Worm (Caenorhabditis elegans) whole organism, L1 larva: ENCODE data around the gene T14B4.8.
A peak's percentile ranks its signal among the peaks of the same experiment; 100 is the strongest.

Experiments used
- C04F5.9 ChIP-seq: sonication (generic microtip); optimal IDR thresholded peaks from 2 replicates; lab custom pipeline; 2016; ENCODE audit warnings: missing genetic modification characterization, missing compliant biosample characterization
- C16A3.4 ChIP-seq: fragments of 150-350 bp; optimal IDR thresholded peaks from 2 replicates; lab custom pipeline; 2014; ENCODE audit warnings: missing biosample characterization, missing genetic modification characterization
- C34B4.2 ChIP-seq: sonication (generic microtip); optimal IDR thresholded peaks from 2 replicates; lab custom pipeline; 2017; ENCODE audit warnings: mild to moderate bottlenecking, missing genetic modification characterization, missing compliant biosample characterization
- aha-1 ChIP-seq: fragments of 150-350 bp; optimal IDR thresholded peaks from 2 replicates; lab custom pipeline; 2014; ENCODE audit warnings: missing biosample characterization, missing genetic modification characterization
- ama-1 ChIP-seq: fragments of 150-350 bp; optimal IDR thresholded peaks from 2 replicates; lab custom pipeline; 2014
- ceh-63 ChIP-seq: fragments of 200-800 bp; sonication (Bioruptor generic); optimal IDR thresholded peaks from 2 replicates; lab custom pipeline; 2018; ENCODE audit warnings: mild to moderate bottlenecking, missing genetic modification characterization, missing compliant biosample characterization
- ceh-8 ChIP-seq: fragments of 200-800 bp; sonication (Bioruptor generic); optimal IDR thresholded peaks from 2 replicates; lab custom pipeline; 2018; ENCODE audit warnings: mild to moderate bottlenecking, missing genetic modification characterization, moderate library complexity, missing compliant biosample characterization
- ceh-82 ChIP-seq, 3 experiments: fragments of 150-350 bp in 1 of 3; sonication (generic microtip) in 2 of 3; optimal IDR thresholded peaks; 2 replicates each; lab custom pipeline; 2014 to 2017; ENCODE audit warnings: missing biosample characterization in 3 of 3, missing genetic modification characterization in 3 of 3
- ceh-88 ChIP-seq: fragments of 200-800 bp; sonication (Bioruptor generic); IDR thresholded peaks from 2 replicates; pipeline ENCODE4 v1.3.6; 2022; ENCODE audit warnings: missing genetic modification characterization, missing compliant biosample characterization
- ceh-90 ChIP-seq: sonication (generic microtip); optimal IDR thresholded peaks from 2 replicates; lab custom pipeline; 2016; ENCODE audit warnings: missing genetic modification characterization, missing compliant biosample characterization
- ces-1 ChIP-seq: fragments of 150-350 bp; optimal IDR thresholded peaks from 2 replicates; lab custom pipeline; 2014; ENCODE audit warnings: missing biosample characterization, missing genetic modification reagents, missing genetic modification characterization
- dpl-1 ChIP-seq, 3 experiments: fragments of 150-350 bp in 2 of 3; sonication (generic microtip) in 1 of 3; optimal IDR thresholded peaks; 2 replicates each; lab custom pipeline; 2014 to 2017; ENCODE audit warnings: missing biosample characterization in 3 of 3, missing genetic modification characterization in 3 of 3, missing genetic modification reagents in 3 of 3
- dsc-1 ChIP-seq: sonication (generic microtip); optimal IDR thresholded peaks from 2 replicates; lab custom pipeline; 2016; ENCODE audit warnings: mild to moderate bottlenecking, missing genetic modification characterization, missing compliant biosample characterization
- efl-3 ChIP-seq: fragments of 200-800 bp; sonication (Bioruptor generic); optimal IDR thresholded peaks from 2 replicates; lab custom pipeline; 2018; ENCODE audit warnings: mild to moderate bottlenecking, missing genetic modification characterization, missing compliant biosample characterization
- egl-27 ChIP-seq, 2 experiments: fragments of 150-350 bp in 1 of 2; sonication (generic microtip); optimal IDR thresholded peaks; 3 replicates each; lab custom pipeline; 2017 to 2018; ENCODE audit warnings: missing biosample characterization in 2 of 2, missing genetic modification characterization in 2 of 2, missing genetic modification reagents in 2 of 2
- elt-2 ChIP-seq: sonication (generic microtip); optimal IDR thresholded peaks from 2 replicates; lab custom pipeline; 2016; ENCODE audit warnings: missing genetic modification characterization, mild to moderate bottlenecking, inconsistent platforms, missing compliant biosample characterization, missing genetic modification reagents
- elt-3 ChIP-seq, 6 experiments: fragments of 150-350 bp in 1 of 6; sonication (generic microtip); optimal IDR thresholded peaks; 2 replicates each; lab custom pipeline; 2017 to 2018; ENCODE audit warnings: missing biosample characterization in 6 of 6, missing genetic modification characterization in 6 of 6, inconsistent platforms in 1 of 6
- fkh-8 ChIP-seq: sonication (generic microtip); optimal IDR thresholded peaks from 2 replicates; lab custom pipeline; 2016; ENCODE audit warnings: mild to moderate bottlenecking, missing genetic modification characterization, missing compliant biosample characterization
- hlh-4 ChIP-seq: sonication (generic microtip); optimal IDR thresholded peaks from 2 replicates; lab custom pipeline; 2016; ENCODE audit warnings: mild to moderate bottlenecking, missing genetic modification characterization, missing compliant biosample characterization
- hpl-2 ChIP-seq: fragments of 150-350 bp; optimal IDR thresholded peaks from 2 replicates; lab custom pipeline; 2014; ENCODE audit warnings: missing biosample characterization, missing genetic modification reagents, missing genetic modification characterization
- irx-1 ChIP-seq: sonication (generic microtip); optimal IDR thresholded peaks from 2 replicates; lab custom pipeline; 2016; ENCODE audit warnings: missing genetic modification characterization, missing compliant biosample characterization
- jun-1 ChIP-seq: fragments of 150-350 bp; optimal IDR thresholded peaks from 2 replicates; lab custom pipeline; 2014; ENCODE audit warnings: missing biosample characterization, missing genetic modification reagents, missing genetic modification characterization
- lin-35 ChIP-seq, 2 experiments: fragments of 150-350 bp; optimal IDR thresholded peaks; 2 replicates each; lab custom pipeline; 2014; ENCODE audit warnings: missing biosample characterization in 2 of 2, missing genetic modification characterization in 2 of 2, missing genetic modification reagents in 2 of 2
- lin-39 ChIP-seq: fragments of 150-350 bp; optimal IDR thresholded peaks from 2 replicates; lab custom pipeline; 2014; ENCODE audit warnings: missing biosample characterization, missing genetic modification reagents, missing genetic modification characterization
- mab-9 ChIP-seq: fragments of 200-800 bp; sonication (Bioruptor generic); IDR thresholded peaks from 2 replicates; pipeline ENCODE4 v1.3.6; 2022; ENCODE audit warnings: missing genetic modification reagents, missing genetic modification characterization, missing compliant biosample characterization
- mdl-1 ChIP-seq, 2 experiments: fragments of 150-350 bp; optimal IDR thresholded peaks; 2 replicates each; lab custom pipeline; 2014 to 2017; ENCODE audit warnings: missing biosample characterization in 2 of 2, missing genetic modification characterization in 2 of 2, inconsistent platforms in 1 of 2
- mef-2 ChIP-seq: fragments of 150-350 bp; optimal IDR thresholded peaks from 2 replicates; lab custom pipeline; 2014; ENCODE audit warnings: missing biosample characterization, missing genetic modification characterization
- nhr-11 ChIP-seq: fragments of 150-350 bp; optimal IDR thresholded peaks from 2 replicates; lab custom pipeline; 2014; ENCODE audit warnings: missing biosample characterization, missing genetic modification characterization
- nhr-19 ChIP-seq: fragments of 200-800 bp; sonication (Bioruptor generic); conservative IDR thresholded peaks from 2 replicates; pipeline ENCODE4 v1.3.6; 2022; ENCODE audit warnings: missing genetic modification characterization, missing compliant biosample characterization
- nhr-28 ChIP-seq: fragments of 150-350 bp; optimal IDR thresholded peaks from 2 replicates; lab custom pipeline; 2014; ENCODE audit warnings: missing biosample characterization, missing genetic modification characterization
- nhr-71 ChIP-seq: sonication (generic microtip); optimal IDR thresholded peaks from 2 replicates; lab custom pipeline; 2016; ENCODE audit warnings: mild to moderate bottlenecking, missing genetic modification characterization, moderate library complexity, missing compliant biosample characterization
- nhr-85 ChIP-seq: sonication (generic microtip); peaks from one replicate; lab custom pipeline; 2016; ENCODE audit warnings: missing genetic modification characterization, inconsistent platforms, missing compliant biosample characterization
- pag-3 ChIP-seq: sonication (generic microtip); optimal IDR thresholded peaks from 2 replicates; lab custom pipeline; 2017; ENCODE audit warnings: missing genetic modification characterization, mild to moderate bottlenecking, missing compliant biosample characterization, antibody characterized with exemption, borderline replicate concordance; ENCODE audit not compliant: insufficient read depth
- pax-3 ChIP-seq: fragments of 200-800 bp; sonication (Bioruptor generic); optimal IDR thresholded peaks from 2 replicates; lab custom pipeline; 2018; ENCODE audit warnings: mild to moderate bottlenecking, missing genetic modification characterization, moderate library complexity, missing compliant biosample characterization
- rnt-1 ChIP-seq: sonication (generic microtip); optimal IDR thresholded peaks from 2 replicates; lab custom pipeline; 2016; ENCODE audit warnings: mild to moderate bottlenecking, missing genetic modification characterization, moderate library complexity, missing compliant biosample characterization
- snpc-4 ChIP-seq: fragments of 150-350 bp; optimal IDR thresholded peaks from 2 replicates; lab custom pipeline; 2014; ENCODE audit warnings: missing biosample characterization, missing genetic modification characterization
- swsn-7 ChIP-seq: sonication (generic microtip); optimal IDR thresholded peaks from 2 replicates; lab custom pipeline; 2016; ENCODE audit warnings: missing genetic modification characterization, missing compliant biosample characterization
- tbx-2 ChIP-seq: sonication (generic microtip); optimal IDR thresholded peaks from 2 replicates; lab custom pipeline; 2016; ENCODE audit warnings: missing genetic modification characterization, missing compliant biosample characterization
- tlp-1 ChIP-seq: fragments of 150-350 bp; optimal IDR thresholded peaks from 2 replicates; lab custom pipeline; 2014; ENCODE audit warnings: missing biosample characterization, missing genetic modification characterization
- unc-30 ChIP-seq: sonication (generic microtip); optimal IDR thresholded peaks from 2 replicates; lab custom pipeline; 2017; ENCODE audit warnings: missing biosample characterization, missing genetic modification characterization
- unc-62 ChIP-seq: fragments of 150-350 bp; optimal IDR thresholded peaks from 2 replicates; lab custom pipeline; 2014; ENCODE audit warnings: missing biosample characterization, missing genetic modification reagents, missing genetic modification characterization
- unc-98 ChIP-seq: fragments of 200-800 bp; sonication (Bioruptor generic); IDR thresholded peaks from 2 replicates; pipeline ENCODE4 v1.3.6; 2022; ENCODE audit warnings: missing genetic modification characterization, missing compliant biosample characterization
- ztf-11 ChIP-seq, 2 experiments: sonication (generic microtip); optimal IDR thresholded peaks; 2 replicates each; lab custom pipeline; 2016 to 2017; ENCODE audit warnings: missing genetic modification characterization in 2 of 2, missing biosample characterization in 1 of 2, missing compliant biosample characterization in 1 of 2

Gene T14B4.8

ce11 chrII:6705593-6706228 is 23.5 kb downstream of the T14B4.8 start, which contains the start of gene rpy-1 (continued):
- TF ChIP-seq hlh-4 (tag; lab: Kevin White, UChicago) (no peak), ces-1 (GFP tag; lab: Kevin White, UChicago) (no peak), ceh-8 (GFP tag; lab: Kevin White, UChicago) (no peak), unc-62 (GFP tag; lab: Kevin White, UChicago) (no peak), nhr-19 (0 out of 2 replicates have a peak, but pooled peaks have one; percentile 13), elt-3 (tag; optimal IDR thresholded peaks at IDR 0.05; lab: Kevin White, UChicago) (no peak), nhr-11 (tag; lab: Kevin White, UChicago) (no peak), ztf-11 (tag; optimal IDR thresholded peaks at IDR 0.05; lab: Kevin White, UChicago) (no peak), ceh-63 (no peak), nhr-85 (tag; lab: Kevin White, UChicago) (peak; percentile 7), unc-98 (no peak), aha-1 (tag; lab: Kevin White, UChicago) (no peak), pag-3 (tag; lab: Kevin White, UChicago) (no peak), snpc-4 (no peak), ceh-90 (no peak), rnt-1 (tag; lab: Kevin White, UChicago) (peak; percentile 60), hpl-2 (GFP tag; lab: Kevin White, UChicago) (no peak), dsc-1 (tag; lab: Kevin White, UChicago) (peak; percentile 58), lin-35 (GFP tag; optimal IDR thresholded peaks at IDR 0.05; lab: Kevin White, UChicago) (no peak), fkh-8 (no peak), C34B4.2 (tag; lab: Kevin White, UChicago) (no peak), nhr-71 (tag; lab: Kevin White, UChicago) (peak; percentile 68), ceh-88 (no peak), nhr-28 (tag; lab: Kevin White, UChicago) (no peak), ama-1 (lab: Kevin White, UChicago) (no peak), mdl-1 (tag; optimal IDR thresholded peaks at IDR 0.05; lab: Kevin White, UChicago) (no peak), unc-30 (tag; lab: Kevin White, UChicago) (no peak), lin-39 (tag; lab: Kevin White, UChicago) (peak; percentile 61), irx-1 (tag; lab: Kevin White, UChicago) (no peak), mef-2 (no peak), pax-3 (no peak), mab-9 (no peak), tbx-2 (tag; lab: Kevin White, UChicago) (no peak), jun-1 (tag; lab: Kevin White, UChicago) (no peak), egl-27 (tag; optimal IDR thresholded peaks at IDR 0.05; lab: Kevin White, UChicago) (no peak), tlp-1 (tag; lab: Kevin White, UChicago) (no peak), C16A3.4 (tag; lab: Kevin White, UChicago) (no peak), efl-3 (GFP tag; lab: Kevin White, UChicago) (no peak), C04F5.9 (tag; lab: Kevin White, UChicago) (no peak)

ce11 chrII:6701497-6701896 is 27.7 kb downstream of the T14B4.8 start, which contains the start of gene C18H9.6:
C18H9.6 (minus strand) TSS chrII:6701625.
- TF ChIP-seq elt-2 (peak; percentile 86), mdl-1 (tag; optimal IDR thresholded peaks at IDR 0.05; lab: Kevin White, UChicago) (no peak)

- TF ChIP-seq swsn-7 (tag; lab: Kevin White, UChicago) (no peak), nhr-28 (tag; lab: Kevin White, UChicago) (no peak), ceh-82 (tag; optimal IDR thresholded peaks at IDR 0.05; lab: Kevin White, UChicago) (no peak), dpl-1 (GFP tag; optimal IDR thresholded peaks at IDR 0.05; lab: Kevin White, UChicago) (no peak)
Observed at ce11 chrII:6698784-6699183, 30.4 kb downstream of the T14B4.8 start, which contains the start of gene C18H9.1. C18H9.1 (plus strand) TSS chrII:6699084.
